Worm (Caenorhabditis elegans) whole organism, late embryonic: ENCODE results near the gene spch-1.

Source experiments
- C08G9.2 ChIP-seq: sonication (generic microtip); optimal IDR thresholded peaks from 2 replicates; lab custom pipeline; 2016; ENCODE audit warnings: mild to moderate bottlenecking, missing genetic modification characterization, moderate library complexity, missing compliant biosample characterization
- ama-1 ChIP-seq: fragments of 150-350 bp; optimal IDR thresholded peaks from 2 replicates; lab custom pipeline; 2014
- ceh-14 ChIP-seq: sonication (generic microtip); optimal IDR thresholded peaks from 2 replicates; lab custom pipeline; 2016; ENCODE audit warnings: missing genotype, missing genetic modification characterization, missing compliant biosample characterization
- ceh-22 ChIP-seq: sonication (generic microtip); optimal IDR thresholded peaks from 2 replicates; lab custom pipeline; 2017; ENCODE audit warnings: missing biosample characterization, missing genetic modification characterization
- ceh-24 ChIP-seq: sonication (generic microtip); optimal IDR thresholded peaks from 2 replicates; lab custom pipeline; 2016; ENCODE audit warnings: mild to moderate bottlenecking, missing genetic modification characterization, missing compliant biosample characterization
- ceh-31 ChIP-seq: sonication (generic microtip); optimal IDR thresholded peaks from 2 replicates; lab custom pipeline; 2016; ENCODE audit warnings: missing genetic modification characterization, missing compliant biosample characterization
- ceh-45 ChIP-seq: fragments of 200-800 bp; sonication (Bioruptor generic); IDR thresholded peaks from 2 replicates; pipeline ENCODE4 v1.3.6; 2022; ENCODE audit warnings: missing genetic modification reagents, missing genetic modification characterization, missing compliant biosample characterization
- ceh-48 ChIP-seq: sonication (generic microtip); optimal IDR thresholded peaks from 2 replicates; lab custom pipeline; 2016; ENCODE audit warnings: missing genetic modification characterization, inconsistent platforms, missing compliant biosample characterization
- ceh-6 ChIP-seq: fragments of 200-800 bp; sonication (Bioruptor generic); optimal IDR thresholded peaks from 2 replicates; lab custom pipeline; 2018; ENCODE audit warnings: mild to moderate bottlenecking, missing genetic modification characterization, missing compliant biosample characterization
- dmd-4 ChIP-seq: sonication (generic microtip); optimal IDR thresholded peaks from 2 replicates; lab custom pipeline; 2016; ENCODE audit warnings: borderline replicate concordance, missing genetic modification characterization, missing compliant biosample characterization
- dve-1 ChIP-seq: sonication (generic microtip); optimal IDR thresholded peaks from 2 replicates; lab custom pipeline; 2017; ENCODE audit warnings: antibody characterized with exemption, mild to moderate bottlenecking, missing genetic modification characterization, missing compliant biosample characterization
- elt-4 ChIP-seq: sonication (generic microtip); optimal IDR thresholded peaks from 2 replicates; lab custom pipeline; 2016; ENCODE audit warnings: missing genetic modification characterization, missing compliant biosample characterization
- ets-4 ChIP-seq: sonication (generic microtip); optimal IDR thresholded peaks from 2 replicates; lab custom pipeline; 2016; ENCODE audit warnings: missing genetic modification characterization, missing compliant biosample characterization
- eyg-1 ChIP-seq: sonication (generic microtip); optimal IDR thresholded peaks from 2 replicates; lab custom pipeline; 2016; ENCODE audit warnings: missing genotype, missing genetic modification characterization, missing compliant biosample characterization
- fax-1 ChIP-seq: sonication (generic microtip); optimal IDR thresholded peaks from 2 replicates; lab custom pipeline; 2016; ENCODE audit warnings: missing genotype, missing genetic modification characterization, missing compliant biosample characterization
- fkh-6 ChIP-seq: sonication (generic microtip); optimal IDR thresholded peaks from 2 replicates; lab custom pipeline; 2016; ENCODE audit warnings: missing genetic modification characterization, missing compliant biosample characterization
- gmeb-2 ChIP-seq: sonication (generic microtip); optimal IDR thresholded peaks from 2 replicates; lab custom pipeline; 2016; ENCODE audit warnings: missing genetic modification characterization, inconsistent platforms, missing compliant biosample characterization
- hlh-13 ChIP-seq: fragments of 200-800 bp; sonication (Bioruptor generic); optimal IDR thresholded peaks from 2 replicates; lab custom pipeline; 2018; ENCODE audit warnings: mild to moderate bottlenecking, missing genetic modification characterization, missing compliant biosample characterization
- hlh-30 ChIP-seq: sonication (generic microtip); optimal IDR thresholded peaks from 2 replicates; lab custom pipeline; 2017; ENCODE audit warnings: antibody characterized with exemption, missing genetic modification characterization, missing compliant biosample characterization; ENCODE audit not compliant: insufficient read depth
- hlh-6 ChIP-seq: sonication (generic microtip); optimal IDR thresholded peaks from 2 replicates; lab custom pipeline; 2016; ENCODE audit warnings: missing genotype, missing genetic modification characterization, missing compliant biosample characterization
- lim-6 ChIP-seq: sonication (generic microtip); optimal IDR thresholded peaks from 2 replicates; lab custom pipeline; 2016; ENCODE audit warnings: missing genetic modification characterization, missing compliant biosample characterization
- madf-2 ChIP-seq: sonication (generic microtip); optimal IDR thresholded peaks from 2 replicates; lab custom pipeline; 2017; ENCODE audit warnings: missing genetic modification characterization, missing compliant biosample characterization
- mec-3 ChIP-seq: sonication (generic microtip); optimal IDR thresholded peaks from 2 replicates; lab custom pipeline; 2016; ENCODE audit warnings: borderline replicate concordance, missing genetic modification characterization, missing compliant biosample characterization
- nfya-1 ChIP-seq: sonication (generic microtip); optimal IDR thresholded peaks from 2 replicates; lab custom pipeline; 2017; ENCODE audit warnings: missing genetic modification characterization, mild to moderate bottlenecking, missing compliant biosample characterization, antibody characterized with exemption, moderate library complexity
- nhr-11 ChIP-seq: fragments of 150-350 bp; optimal IDR thresholded peaks from 2 replicates; lab custom pipeline; 2014; ENCODE audit warnings: missing biosample characterization, missing genetic modification characterization
- nhr-232 ChIP-seq: sonication (generic microtip); optimal IDR thresholded peaks from 2 replicates; lab custom pipeline; 2016; ENCODE audit warnings: missing genetic modification characterization, missing compliant biosample characterization
- pag-3 ChIP-seq: sonication (generic microtip); optimal IDR thresholded peaks from 2 replicates; lab custom pipeline; 2016; ENCODE audit warnings: missing compliant biosample characterization, missing genetic modification characterization, borderline replicate concordance
- pat-9 ChIP-seq: fragments of 200-800 bp; sonication (Bioruptor generic); optimal IDR thresholded peaks from 2 replicates; lab custom pipeline; 2018; ENCODE audit warnings: mild to moderate bottlenecking, missing genetic modification characterization, moderate library complexity, missing compliant biosample characterization
- pax-1 ChIP-seq: fragments of 150-350 bp; optimal IDR thresholded peaks from 2 replicates; lab custom pipeline; 2014; ENCODE audit warnings: missing biosample characterization, missing genetic modification characterization
- pha-2 ChIP-seq: sonication (generic microtip); optimal IDR thresholded peaks from 2 replicates; lab custom pipeline; 2017; ENCODE audit warnings: mild to moderate bottlenecking, missing genetic modification characterization, missing compliant biosample characterization
- pha-4 ChIP-seq: fragments of 150-350 bp; optimal IDR thresholded peaks from 2 replicates; lab custom pipeline; 2018; ENCODE audit warnings: missing biosample characterization, missing genetic modification reagents, missing genetic modification characterization
- pqm-1 ChIP-seq: sonication (generic microtip); optimal IDR thresholded peaks from 2 replicates; lab custom pipeline; 2016; ENCODE audit warnings: missing genetic modification characterization, missing compliant biosample characterization
- pros-1 ChIP-seq: fragments of 150-350 bp; optimal IDR thresholded peaks from 2 replicates; lab custom pipeline; 2014; ENCODE audit warnings: missing biosample characterization, missing genetic modification reagents, missing genetic modification characterization
- ref-2 ChIP-seq: sonication (generic microtip); optimal IDR thresholded peaks from 2 replicates; lab custom pipeline; 2016; ENCODE audit warnings: missing genetic modification characterization, missing compliant biosample characterization
- tbx-2 ChIP-seq: sonication (generic microtip); optimal IDR thresholded peaks from 2 replicates; lab custom pipeline; 2016; ENCODE audit warnings: missing genetic modification characterization, missing compliant biosample characterization
- tbx-7 ChIP-seq: sonication (generic microtip); optimal IDR thresholded peaks from 2 replicates; lab custom pipeline; 2016; ENCODE audit warnings: missing genotype, missing genetic modification characterization, missing compliant biosample characterization
- unc-3 ChIP-seq, 2 experiments: fragments of 200-800 bp in 1 of 2; sonication (Bioruptor generic) in 1 of 2; sonication (generic microtip) in 1 of 2; conservative IDR thresholded peaks in 1 of 2; optimal IDR thresholded peaks in 1 of 2; 2 replicates each; pipeline versions ENCODE4 v1.3.6 to Lab custom; 2016 to 2022; ENCODE audit warnings: missing compliant biosample characterization in 2 of 2, missing genetic modification characterization in 2 of 2, missing genetic modification reagents in 1 of 2
- zip-5 ChIP-seq: sonication (generic microtip); optimal IDR thresholded peaks from 2 replicates; lab custom pipeline; 2016; ENCODE audit warnings: missing genetic modification characterization, missing compliant biosample characterization
- ztf-16 ChIP-seq: sonication (generic microtip); optimal IDR thresholded peaks from 2 replicates; lab custom pipeline; 2017; ENCODE audit warnings: missing genetic modification characterization, missing compliant biosample characterization

spch-1 gene

DNA sequence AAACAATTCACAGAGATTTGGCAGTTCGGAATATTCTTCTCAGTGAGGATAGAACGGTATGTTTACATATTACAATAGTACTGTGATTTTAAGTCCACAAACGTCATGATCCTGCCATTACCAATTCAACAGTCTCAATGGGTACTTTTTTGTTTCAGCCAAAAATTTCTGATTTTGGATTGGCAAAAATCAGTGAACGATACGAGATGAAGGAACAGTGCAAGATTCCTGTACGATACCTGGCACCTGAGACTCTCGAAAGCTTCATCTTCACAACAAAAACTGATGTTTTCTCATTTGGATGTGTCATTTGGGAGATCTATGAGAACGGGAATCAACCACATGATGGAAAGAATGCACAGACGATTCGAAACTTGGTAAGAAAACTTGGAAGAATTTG lies 33.3 kb downstream of the spch-1 start:
- TF ChIP-seq fax-1 (tag; lab: Kevin White, UChicago) (no peak), hlh-13 (no peak), hlh-30 (tag; lab: Kevin White, UChicago) (no peak), tbx-7 (tag; lab: Kevin White, UChicago) (no peak), dve-1 (tag; lab: Kevin White, UChicago) (no peak), ceh-45 (GFP tag; lab: Robert Waterston, UW) (no peak), ztf-16 (tag; lab: Kevin White, UChicago) (no peak)

DNA sequence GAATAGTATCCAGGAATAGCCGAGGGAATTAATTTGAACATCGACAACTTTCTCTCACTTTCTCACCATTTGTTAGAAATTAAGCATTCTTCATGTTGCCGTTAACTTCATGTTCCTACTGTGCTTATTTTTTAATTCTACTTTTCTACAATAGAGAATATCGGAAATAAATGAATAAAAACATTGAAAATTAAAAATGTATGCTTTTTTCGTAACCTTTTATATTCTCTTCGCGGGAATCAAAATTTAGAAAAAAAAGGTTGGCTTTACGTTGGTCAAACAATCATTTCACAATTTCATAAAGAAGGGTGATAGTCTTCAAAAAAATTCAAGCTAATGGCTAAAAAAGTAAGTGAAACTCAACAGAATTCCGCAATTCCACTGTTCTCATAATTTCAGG lies 35.4 kb downstream of the spch-1 start, which contains the start of gene W01B6.5:
TSS of gene W01B6.5 (plus strand) at position 301 of the 400 bp plus-strand sequence.
- TF ChIP-seq tbx-2 (no peak), madf-2 (tag; lab: Kevin White, UChicago) (no peak), ets-4 (tag; lab: Kevin White, UChicago) (no peak), hlh-30 (tag; lab: Kevin White, UChicago) (no peak), dve-1 (tag; lab: Kevin White, UChicago) (no peak), elt-4 (tag; lab: Kevin White, UChicago) (no peak), ceh-24 (tag; lab: Kevin White, UChicago) (no peak), pax-1 (no peak), pha-2 (tag; lab: Kevin White, UChicago) (no peak), ceh-6 (GFP tag; lab: Kevin White, UChicago) (no peak), pat-9 (tag; lab: Kevin White, UChicago) (no peak), C08G9.2 (no peak), ama-1 (lab: Kevin White, UChicago) (no peak), dmd-4 (tag; lab: Kevin White, UChicago) (no peak), unc-3 (GFP tag; conservative IDR thresholded peaks at IDR 0.05; lab: Robert Waterston, UW) (no peak), unc-3 (tag; optimal IDR thresholded peaks at IDR 0.05; lab: Kevin White, UChicago) (no peak), ceh-31 (tag; lab: Kevin White, UChicago) (no peak)

DNA sequence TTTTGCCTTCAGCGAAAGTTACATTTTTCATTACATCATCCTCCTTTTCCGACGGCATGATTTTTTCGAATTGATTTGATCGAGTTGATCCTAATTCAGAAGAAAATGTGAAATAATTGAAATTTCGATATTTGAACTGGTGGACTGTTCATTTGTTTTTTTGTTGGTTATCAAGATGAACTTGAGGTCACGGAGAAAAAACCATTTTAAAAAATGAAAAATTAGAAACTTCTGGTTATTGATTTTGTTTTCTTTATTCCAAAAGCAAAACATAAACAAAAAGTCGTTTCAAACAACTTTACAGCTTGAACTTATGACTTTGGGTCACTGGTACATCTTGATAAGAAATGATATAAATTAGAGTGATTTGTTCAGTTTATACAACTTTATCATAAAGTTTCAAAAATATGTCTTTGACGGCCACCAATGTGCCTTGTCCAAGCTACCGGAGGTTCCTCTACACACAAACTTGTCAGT lies 36.3 kb downstream of the spch-1 start, which contains the start of the genes ttbk-4 and W01B6.4:
TSS of gene ttbk-4 (minus strand) at position 101 of the 477 bp plus-strand sequence.
TSS of gene W01B6.4 (plus strand) at position 427 of the 477 bp plus-strand sequence.
- no peak for TF ChIP-seq ref-2 (tag; lab: Kevin White, UChicago)
- no peak for TF ChIP-seq madf-2 (tag; lab: Kevin White, UChicago)
- TF ChIP-seq lim-6 = no peak
- TF ChIP-seq ceh-22 (tag; lab: Kevin White, UChicago) = no peak
- no peak for TF ChIP-seq ceh-48 (tag; lab: Kevin White, UChicago)
- TF ChIP-seq nhr-232 (tag; lab: Kevin White, UChicago) = no peak
- no peak for TF ChIP-seq dve-1 (tag; lab: Kevin White, UChicago)
- TF ChIP-seq pha-4 (tag; lab: Kevin White, UChicago) = no peak
- TF ChIP-seq hlh-6 (tag; lab: Kevin White, UChicago) = no peak
- no peak for TF ChIP-seq nfya-1
- TF ChIP-seq fkh-6 (tag; lab: Kevin White, UChicago) = no peak
- no peak for TF ChIP-seq pqm-1
- no peak for TF ChIP-seq gmeb-2
- no peak for TF ChIP-seq ceh-14
- TF ChIP-seq eyg-1 (tag; lab: Kevin White, UChicago) = no peak
- TF ChIP-seq C08G9.2 = no peak
- TF ChIP-seq pros-1 = no peak

DNA sequence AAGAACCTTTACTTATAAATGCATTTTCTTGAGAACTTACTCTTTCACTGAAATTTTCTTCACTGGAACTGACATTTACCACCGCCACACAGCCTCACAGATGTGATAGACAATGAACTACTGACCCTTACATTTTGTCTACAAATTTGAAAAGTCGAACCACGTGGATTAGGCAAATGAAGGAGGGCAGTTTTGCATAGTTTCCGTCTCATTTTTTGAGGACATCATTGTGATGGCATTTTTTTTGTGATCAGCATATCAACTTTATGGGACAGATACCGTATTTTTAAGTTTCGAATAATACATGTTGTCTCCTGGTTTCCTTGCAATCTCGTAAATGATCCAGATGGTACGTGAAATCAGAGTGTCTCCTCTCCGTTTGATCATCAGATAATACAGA lies 38.8 kb downstream of the spch-1 start, which contains the start of gene W01B6.3:
TSS of gene W01B6.3 (minus strand) at position 101 of the 400 bp plus-strand sequence.
- TF ChIP-seq mec-3 (tag; lab: Kevin White, UChicago) (no peak), madf-2 (tag; lab: Kevin White, UChicago) (no peak), pag-3 (tag; lab: Kevin White, UChicago) (no peak), ama-1 (lab: Kevin White, UChicago) (no peak), zip-5 (tag; lab: Kevin White, UChicago) (no peak), hlh-30 (tag; lab: Kevin White, UChicago) (no peak), hlh-6 (tag; lab: Kevin White, UChicago) (no peak), gmeb-2 (no peak), fax-1 (tag; lab: Kevin White, UChicago) (no peak), nhr-11 (tag; lab: Kevin White, UChicago) (no peak)
